Worm (Caenorhabditis elegans) whole organism, L1 larva: Measurements from ENCODE around the gene Y70G10A.4.

Experiments
- C04F5.9 ChIP-seq: sonication (generic microtip); optimal IDR thresholded peaks from 2 replicates; lab custom pipeline; 2016; ENCODE audit warnings: missing genetic modification characterization, missing compliant biosample characterization
- C34B4.2 ChIP-seq: sonication (generic microtip); optimal IDR thresholded peaks from 2 replicates; lab custom pipeline; 2017; ENCODE audit warnings: mild to moderate bottlenecking, missing genetic modification characterization, missing compliant biosample characterization
- aha-1 ChIP-seq: fragments of 150-350 bp; optimal IDR thresholded peaks from 2 replicates; lab custom pipeline; 2014; ENCODE audit warnings: missing biosample characterization, missing genetic modification characterization
- ceh-63 ChIP-seq: fragments of 200-800 bp; sonication (Bioruptor generic); optimal IDR thresholded peaks from 2 replicates; lab custom pipeline; 2018; ENCODE audit warnings: mild to moderate bottlenecking, missing genetic modification characterization, missing compliant biosample characterization
- ceh-8 ChIP-seq: fragments of 200-800 bp; sonication (Bioruptor generic); optimal IDR thresholded peaks from 2 replicates; lab custom pipeline; 2018; ENCODE audit warnings: mild to moderate bottlenecking, missing genetic modification characterization, moderate library complexity, missing compliant biosample characterization
- ceh-82 ChIP-seq, 3 experiments: fragments of 150-350 bp in 1 of 3; sonication (generic microtip) in 2 of 3; optimal IDR thresholded peaks; 2 replicates each; lab custom pipeline; 2014 to 2017; ENCODE audit warnings: missing biosample characterization in 3 of 3, missing genetic modification characterization in 3 of 3
- ceh-88 ChIP-seq: fragments of 200-800 bp; sonication (Bioruptor generic); IDR thresholded peaks from 2 replicates; pipeline ENCODE4 v1.3.6; 2022; ENCODE audit warnings: missing genetic modification characterization, missing compliant biosample characterization
- ceh-90 ChIP-seq: sonication (generic microtip); optimal IDR thresholded peaks from 2 replicates; lab custom pipeline; 2016; ENCODE audit warnings: missing genetic modification characterization, missing compliant biosample characterization
- dsc-1 ChIP-seq: sonication (generic microtip); optimal IDR thresholded peaks from 2 replicates; lab custom pipeline; 2016; ENCODE audit warnings: mild to moderate bottlenecking, missing genetic modification characterization, missing compliant biosample characterization
- efl-1 ChIP-seq, 4 experiments: fragments of 150-350 bp; optimal IDR thresholded peaks in 3 of 4; peaks in 1 of 4; 1 replicate in 1 of 4; 2 replicates in 3 of 4; lab custom pipeline; 2014; ENCODE audit warnings: missing biosample characterization in 2 of 4, missing genetic modification characterization in 2 of 4, missing genetic modification reagents in 2 of 4
- efl-3 ChIP-seq: fragments of 200-800 bp; sonication (Bioruptor generic); optimal IDR thresholded peaks from 2 replicates; lab custom pipeline; 2018; ENCODE audit warnings: mild to moderate bottlenecking, missing genetic modification characterization, missing compliant biosample characterization
- egl-13 ChIP-seq: sonication (generic microtip); optimal IDR thresholded peaks from 2 replicates; lab custom pipeline; 2016; ENCODE audit warnings: missing genotype, missing genetic modification reagents, missing genetic modification characterization, missing compliant biosample characterization
- egl-27 ChIP-seq, 2 experiments: fragments of 150-350 bp in 1 of 2; sonication (generic microtip); optimal IDR thresholded peaks; 3 replicates each; lab custom pipeline; 2017 to 2018; ENCODE audit warnings: missing biosample characterization in 2 of 2, missing genetic modification characterization in 2 of 2, missing genetic modification reagents in 2 of 2
- elt-2 ChIP-seq: sonication (generic microtip); optimal IDR thresholded peaks from 2 replicates; lab custom pipeline; 2016; ENCODE audit warnings: missing genetic modification characterization, mild to moderate bottlenecking, inconsistent platforms, missing compliant biosample characterization, missing genetic modification reagents
- fkh-4 ChIP-seq: sonication (generic microtip); optimal IDR thresholded peaks from 2 replicates; lab custom pipeline; 2016; ENCODE audit warnings: missing compliant biosample characterization, missing genetic modification characterization, borderline replicate concordance
- fkh-8 ChIP-seq: sonication (generic microtip); optimal IDR thresholded peaks from 2 replicates; lab custom pipeline; 2016; ENCODE audit warnings: mild to moderate bottlenecking, missing genetic modification characterization, missing compliant biosample characterization
- fos-1 ChIP-seq: fragments of 150-350 bp; optimal IDR thresholded peaks from 2 replicates; lab custom pipeline; 2014; ENCODE audit warnings: missing biosample characterization, missing genetic modification characterization
- grh-1 ChIP-seq: fragments of 200-800 bp; sonication (Bioruptor generic); IDR thresholded peaks from 2 replicates; pipeline ENCODE4 v1.3.6; 2022; ENCODE audit warnings: missing genetic modification reagents, missing genetic modification characterization, missing compliant biosample characterization
- hpl-2 ChIP-seq: fragments of 150-350 bp; optimal IDR thresholded peaks from 2 replicates; lab custom pipeline; 2014; ENCODE audit warnings: missing biosample characterization, missing genetic modification reagents, missing genetic modification characterization
- irx-1 ChIP-seq: sonication (generic microtip); optimal IDR thresholded peaks from 2 replicates; lab custom pipeline; 2016; ENCODE audit warnings: missing genetic modification characterization, missing compliant biosample characterization
- isw-1 ChIP-seq: fragments of 200-800 bp; sonication (Bioruptor generic); IDR thresholded peaks from 2 replicates; pipeline ENCODE4 v1.3.6; 2022; ENCODE audit warnings: missing genetic modification characterization, missing compliant biosample characterization
- jun-1 ChIP-seq: fragments of 150-350 bp; optimal IDR thresholded peaks from 2 replicates; lab custom pipeline; 2014; ENCODE audit warnings: missing biosample characterization, missing genetic modification reagents, missing genetic modification characterization
- lin-13 ChIP-seq: fragments of 150-350 bp; optimal IDR thresholded peaks from 2 replicates; lab custom pipeline; 2014; ENCODE audit warnings: missing biosample characterization, missing genetic modification reagents, missing genetic modification characterization
- lin-14 ChIP-seq: fragments of 200-800 bp; sonication (Bioruptor generic); optimal IDR thresholded peaks from 2 replicates; lab custom pipeline; 2018; ENCODE audit warnings: mild to moderate bottlenecking, missing genetic modification characterization, moderate library complexity, missing compliant biosample characterization
- lin-15B ChIP-seq: fragments of 150-350 bp; sonication (generic microtip); optimal IDR thresholded peaks from 3 replicates; lab custom pipeline; 2014; ENCODE audit warnings: missing biosample characterization, missing genetic modification characterization
- lin-35 ChIP-seq, 2 experiments: fragments of 150-350 bp; optimal IDR thresholded peaks; 2 replicates each; lab custom pipeline; 2014; ENCODE audit warnings: missing biosample characterization in 2 of 2, missing genetic modification characterization in 2 of 2, missing genetic modification reagents in 2 of 2
- lin-39 ChIP-seq: fragments of 150-350 bp; optimal IDR thresholded peaks from 2 replicates; lab custom pipeline; 2014; ENCODE audit warnings: missing biosample characterization, missing genetic modification reagents, missing genetic modification characterization
- lir-3 ChIP-seq: sonication (generic microtip); optimal IDR thresholded peaks from 2 replicates; lab custom pipeline; 2016; ENCODE audit warnings: mild to moderate bottlenecking, missing genetic modification characterization, moderate library complexity, missing compliant biosample characterization; ENCODE audit not compliant: poor library complexity
- mab-9 ChIP-seq: fragments of 200-800 bp; sonication (Bioruptor generic); IDR thresholded peaks from 2 replicates; pipeline ENCODE4 v1.3.6; 2022; ENCODE audit warnings: missing genetic modification reagents, missing genetic modification characterization, missing compliant biosample characterization
- mdl-1 ChIP-seq, 2 experiments: fragments of 150-350 bp; optimal IDR thresholded peaks; 2 replicates each; lab custom pipeline; 2014 to 2017; ENCODE audit warnings: missing biosample characterization in 2 of 2, missing genetic modification characterization in 2 of 2, inconsistent platforms in 1 of 2
- mep-1 ChIP-seq: fragments of 150-350 bp; optimal IDR thresholded peaks from 2 replicates; lab custom pipeline; 2014; ENCODE audit warnings: missing biosample characterization, missing genetic modification characterization
- nhr-19 ChIP-seq: fragments of 200-800 bp; sonication (Bioruptor generic); conservative IDR thresholded peaks from 2 replicates; pipeline ENCODE4 v1.3.6; 2022; ENCODE audit warnings: missing genetic modification characterization, missing compliant biosample characterization
- nhr-20 ChIP-seq: sonication (generic microtip); optimal IDR thresholded peaks from 2 replicates; lab custom pipeline; 2016; ENCODE audit warnings: mild to moderate bottlenecking, missing genetic modification characterization, missing compliant biosample characterization
- nhr-71 ChIP-seq: sonication (generic microtip); optimal IDR thresholded peaks from 2 replicates; lab custom pipeline; 2016; ENCODE audit warnings: mild to moderate bottlenecking, missing genetic modification characterization, moderate library complexity, missing compliant biosample characterization
- nhr-76 ChIP-seq: sonication (generic microtip); optimal IDR thresholded peaks from 2 replicates; lab custom pipeline; 2017; ENCODE audit warnings: missing biosample characterization, missing genetic modification characterization
- nhr-77 ChIP-seq: fragments of 150-350 bp; optimal IDR thresholded peaks from 2 replicates; lab custom pipeline; 2014; ENCODE audit warnings: missing biosample characterization, missing genetic modification characterization
- nhr-85 ChIP-seq: sonication (generic microtip); peaks from one replicate; lab custom pipeline; 2016; ENCODE audit warnings: missing genetic modification characterization, inconsistent platforms, missing compliant biosample characterization
- nhr-90 ChIP-seq: sonication (generic microtip); optimal IDR thresholded peaks from 2 replicates; lab custom pipeline; 2016; ENCODE audit warnings: mild to moderate bottlenecking, missing genetic modification characterization, missing compliant biosample characterization; ENCODE audit not compliant: poor library complexity
- pax-3 ChIP-seq: fragments of 200-800 bp; sonication (Bioruptor generic); optimal IDR thresholded peaks from 2 replicates; lab custom pipeline; 2018; ENCODE audit warnings: mild to moderate bottlenecking, missing genetic modification characterization, moderate library complexity, missing compliant biosample characterization
- rnt-1 ChIP-seq: sonication (generic microtip); optimal IDR thresholded peaks from 2 replicates; lab custom pipeline; 2016; ENCODE audit warnings: mild to moderate bottlenecking, missing genetic modification characterization, moderate library complexity, missing compliant biosample characterization
- skn-1 ChIP-seq: fragments of 150-350 bp; optimal IDR thresholded peaks from 2 replicates; lab custom pipeline; 2014; ENCODE audit warnings: missing biosample characterization, missing genetic modification characterization
- snu-23 ChIP-seq: sonication (generic microtip); optimal IDR thresholded peaks from 2 replicates; lab custom pipeline; 2016; ENCODE audit warnings: missing genetic modification characterization, missing compliant biosample characterization
- sup-37 ChIP-seq: fragments of 200-800 bp; sonication (Bioruptor generic); optimal IDR thresholded peaks from 2 replicates; lab custom pipeline; 2018; ENCODE audit warnings: mild to moderate bottlenecking, missing genetic modification characterization, missing compliant biosample characterization
- swsn-7 ChIP-seq: sonication (generic microtip); optimal IDR thresholded peaks from 2 replicates; lab custom pipeline; 2016; ENCODE audit warnings: missing genetic modification characterization, missing compliant biosample characterization
- tbx-2 ChIP-seq: sonication (generic microtip); optimal IDR thresholded peaks from 2 replicates; lab custom pipeline; 2016; ENCODE audit warnings: missing genetic modification characterization, missing compliant biosample characterization
- unc-62 ChIP-seq: fragments of 150-350 bp; optimal IDR thresholded peaks from 2 replicates; lab custom pipeline; 2014; ENCODE audit warnings: missing biosample characterization, missing genetic modification reagents, missing genetic modification characterization
- unc-98 ChIP-seq: fragments of 200-800 bp; sonication (Bioruptor generic); IDR thresholded peaks from 2 replicates; pipeline ENCODE4 v1.3.6; 2022; ENCODE audit warnings: missing genetic modification characterization, missing compliant biosample characterization
- vab-15 ChIP-seq: sonication (generic microtip); optimal IDR thresholded peaks from 2 replicates; lab custom pipeline; 2017; ENCODE audit warnings: missing genotype, mild to moderate bottlenecking, missing genetic modification characterization, missing compliant biosample characterization
- xbp-1 ChIP-seq: sonication (generic microtip); optimal IDR thresholded peaks from 2 replicates; lab custom pipeline; 2016; ENCODE audit warnings: missing genetic modification characterization, missing compliant biosample characterization
- zip-4 ChIP-seq: fragments of 200-800 bp; sonication (Bioruptor generic); optimal IDR thresholded peaks from 2 replicates; lab custom pipeline; 2018; ENCODE audit warnings: mild to moderate bottlenecking, missing genetic modification characterization, moderate library complexity, missing compliant biosample characterization
- ztf-11 ChIP-seq, 2 experiments: sonication (generic microtip); optimal IDR thresholded peaks; 2 replicates each; lab custom pipeline; 2016 to 2017; ENCODE audit warnings: missing genetic modification characterization in 2 of 2, missing biosample characterization in 1 of 2, missing compliant biosample characterization in 1 of 2

Gene Y70G10A.4

DNA sequence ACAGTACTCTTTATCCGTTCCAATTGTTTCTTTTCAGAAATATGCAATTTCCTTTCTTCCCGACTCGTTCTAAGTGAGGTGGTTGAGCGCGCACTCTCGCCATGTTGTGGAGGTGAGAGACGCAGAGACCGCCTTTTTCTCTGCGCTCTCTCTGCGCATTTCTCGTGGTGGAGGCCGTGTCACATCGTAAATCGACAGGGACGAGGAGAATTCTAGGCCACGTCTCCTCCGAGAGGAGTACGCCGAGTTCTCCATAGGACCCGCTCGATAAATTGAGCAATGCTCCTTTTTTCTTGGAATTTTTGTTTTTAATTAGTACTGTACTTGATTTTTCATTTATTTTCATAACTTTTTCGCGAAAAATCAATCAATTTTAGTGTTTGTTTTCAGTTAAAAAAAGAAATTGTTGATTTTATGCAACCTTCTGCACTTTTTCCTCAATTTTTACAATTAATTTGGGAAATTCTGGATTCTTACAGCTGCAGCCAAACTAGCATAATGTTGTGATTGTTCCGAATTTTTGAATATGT lies 48.9 kb downstream of the Y70G10A.4 start, which contains the start of gene cnk-1:
cnk-1 (plus strand) TSS at position 480 of the 530 bp plus-strand sequence.
- TF ChIP-seq lir-3 (tag; lab: Kevin White, UChicago) (peak; percentile 93), zip-4 (peak; percentile 32), swsn-7 (tag; lab: Kevin White, UChicago) (peak; percentile 83), nhr-90 (tag; lab: Kevin White, UChicago) (peak; percentile 93), sup-37 (peak; percentile 48), lin-35 (GFP tag; optimal IDR thresholded peaks at IDR 0.05; lab: Kevin White, UChicago) (peak; percentile 63 to 77), pax-3 (tag; lab: Kevin White, UChicago) (peak; percentile 87), lin-13 (GFP tag; lab: Kevin White, UChicago) (peak; percentile 34), fkh-4 (tag; lab: Kevin White, UChicago) (peak; percentile 93), efl-3 (GFP tag; lab: Kevin White, UChicago) (peak; percentile 7), ztf-11 (tag; optimal IDR thresholded peaks at IDR 0.05; lab: Kevin White, UChicago) (peak in 1 of 2 experiments; percentile 90), elt-2 (tag; lab: Kevin White, UChicago) (peak; percentile 40), xbp-1 (tag; lab: Kevin White, UChicago) (peak; percentile 80), ceh-8 (peak; percentile 57), dsc-1 (tag; lab: Kevin White, UChicago) (peak; percentile 87), mep-1 (tag; lab: Kevin White, UChicago) (peak; percentile 43), jun-1 (peak; percentile 9), C34B4.2 (tag; lab: Kevin White, UChicago) (peak; percentile 20), egl-27 (tag; optimal IDR thresholded peaks at IDR 0.05; lab: Kevin White, UChicago) (no peak), nhr-76 (no peak), grh-1 (GFP tag; lab: Robert Waterston, UW) (peak; percentile 96), egl-13 (tag; lab: Kevin White, UChicago) (peak; percentile 83), vab-15 (tag; lab: Kevin White, UChicago) (peak; percentile 72), nhr-77 (tag; lab: Kevin White, UChicago) (peak; percentile 50), ceh-63 (GFP tag; lab: Kevin White, UChicago) (peak; percentile 86), lin-14 (peak; percentile 88), unc-98 (GFP tag; lab: Robert Waterston, UW) (peak; percentile 99), fkh-8 (tag; lab: Kevin White, UChicago) (peak; percentile 87), C04F5.9 (tag; lab: Kevin White, UChicago) (peak; percentile 76), snu-23 (peak; percentile 88), nhr-71 (tag; lab: Kevin White, UChicago) (peak; percentile 93), nhr-85 (peak; percentile 90), tbx-2 (tag; lab: Kevin White, UChicago) (peak; percentile 94), unc-62 (no peak), fos-1 (tag; lab: Kevin White, UChicago) (no peak), efl-1 (optimal IDR thresholded peaks at IDR 0.05; lab: Kevin White, UChicago) (peak; percentile 78 to 81), efl-1 (GFP tag; optimal IDR thresholded peaks at IDR 0.05 in 1 of 2; lab: Kevin White, UChicago) (peak; percentile 67 to 97), hpl-2 (no peak), isw-1 (peak; percentile 98), ceh-88 (GFP tag; lab: Robert Waterston, UW) (peak; percentile 95), nhr-19 (GFP tag; lab: Robert Waterston, UW) (peak; percentile 98), ceh-82 (tag; optimal IDR thresholded peaks at IDR 0.05; lab: Kevin White, UChicago) (peak; percentile 32 to 56 (median 53)), mdl-1 (tag; optimal IDR thresholded peaks at IDR 0.05; lab: Kevin White, UChicago) (no peak), lin-39 (no peak), mab-9 (peak; percentile 99), skn-1 (peak; percentile 16), lin-15B (tag; lab: Kevin White, UChicago) (peak; percentile 83), rnt-1 (tag; lab: Kevin White, UChicago) (peak; percentile 99), nhr-20 (tag; lab: Kevin White, UChicago) (peak; percentile 77), aha-1 (tag; lab: Kevin White, UChicago) (no peak), irx-1 (tag; lab: Kevin White, UChicago) (peak; percentile 86), ceh-90 (tag; lab: Kevin White, UChicago) (peak; percentile 85)
